ENCODE assay signal across 4 fruit fly cellular contexts in the genomic region with DNA sequence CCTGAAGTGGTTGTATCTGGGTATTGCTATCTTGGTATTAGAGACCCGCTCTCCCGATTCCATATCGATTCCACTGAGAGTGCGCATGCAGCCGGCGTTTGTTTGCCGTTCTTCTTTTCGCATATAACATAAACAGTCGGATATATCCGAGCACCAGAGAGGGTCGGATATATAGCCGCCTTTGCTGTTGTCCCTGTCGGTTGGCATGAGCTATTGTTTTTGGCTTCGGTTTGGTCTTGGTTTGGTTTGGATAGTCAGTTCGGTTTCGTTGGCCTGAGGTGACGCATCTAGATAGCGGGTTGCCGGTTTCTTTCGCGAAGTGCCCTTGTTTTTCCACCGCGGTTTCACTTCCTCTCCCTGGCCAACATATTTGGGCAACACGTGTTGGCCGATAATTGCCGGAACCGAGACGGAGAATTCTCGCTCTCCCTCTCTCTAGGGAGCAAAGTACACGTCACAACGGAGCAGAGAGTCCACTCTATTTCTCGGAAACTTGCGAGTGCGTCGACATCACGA.
A peak's percentile ranks its signal among the peaks of the same experiment; 100 is the strongest.
TF ChIP-seq lines count a peak whose summit lies in the region.

TSS of gene Orct2 (plus strand) at position 255 of the 516 bp plus-strand sequence.

TF ChIP-seq in whole organism, adult, 20 proteins besides CTCF, POLR2A, EP300 and RAD21 (continued from another document):
- TF ChIP-seq cnc (optimal IDR thresholded peaks at IDR 0.05; lab: Kevin White, UChicago): no peak
- TF ChIP-seq tj (GFP tag; optimal IDR thresholded peaks at IDR 0.05; lab: Kevin White, UChicago): peak; percentile 50
- TF ChIP-seq Crg-1 (GFP tag; optimal IDR thresholded peaks at IDR 0.05; lab: Kevin White, UChicago): no peak
TF ChIP-seq in whole organism, adult: peak in this region for 7.

TF ChIP-seq in whole organism, embryonic, 481 proteins besides CTCF, POLR2A, EP300 and RAD21 (continued from another document and continues in another):
- TF ChIP-seq cg (GFP tag; optimal IDR thresholded peaks at IDR 0.05; lab: Kevin White, UChicago): peak; percentile 27
- no peak for TF ChIP-seq CG4854 (GFP tag; optimal IDR thresholded peaks at IDR 0.05; lab: Kevin White, UChicago)
- no peak for TF ChIP-seq Opbp (GFP tag; IDR thresholded peaks at IDR 0.05; lab: Robert Waterston, UW; ENCODE audit: partially characterized antibody)
- peak; percentile 15 for TF ChIP-seq CG15269 (tag; optimal IDR thresholded peaks at IDR 0.05; lab: Kevin White, UChicago)
- peak; percentile 41 to 75 for TF ChIP-seq Trl (optimal IDR thresholded peaks at IDR 0.05; lab: Kevin White, UChicago)
- TF ChIP-seq Trl (GFP tag; optimal IDR thresholded peaks at IDR 0.05; lab: Kevin White, UChicago): peak; percentile 20
- TF ChIP-seq CG6813 (GFP tag; optimal IDR thresholded peaks at IDR 0.05; lab: Kevin White, UChicago): no peak
- TF ChIP-seq CG8089 (GFP tag; optimal IDR thresholded peaks at IDR 0.05; lab: Kevin White, UChicago): no peak
- no peak for TF ChIP-seq MESR4 (GFP tag; optimal IDR thresholded peaks at IDR 0.05; lab: Kevin White, UChicago)
- peak; percentile 31; the same call in 1 of the 3 replicates for TF ChIP-seq zen2 (GFP tag; IDR thresholded peaks at IDR 0.05; lab: Robert Waterston, UW; ENCODE audit: partially characterized antibody)
- no peak for TF ChIP-seq esg (GFP tag; conservative IDR thresholded peaks at IDR 0.05; lab: Robert Waterston, UW)
- no peak for TF ChIP-seq Atf3 (GFP tag; optimal IDR thresholded peaks at IDR 0.05; lab: Kevin White, UChicago)
- TF ChIP-seq Deaf1 (tag; optimal IDR thresholded peaks at IDR 0.05; lab: Kevin White, UChicago): peak; percentile 95
- peak in 1 of 2 experiments; percentile 79 for TF ChIP-seq Eip74EF (GFP tag; optimal IDR thresholded peaks at IDR 0.05; lab: Kevin White, UChicago)
- no peak for TF ChIP-seq pum (GFP tag; optimal IDR thresholded peaks at IDR 0.05; lab: Kevin White, UChicago)
- TF ChIP-seq scrt (GFP tag; optimal IDR thresholded peaks at IDR 0.05; lab: Kevin White, UChicago): peak; percentile 93
- TF ChIP-seq CG14860 (GFP tag; IDR thresholded peaks at IDR 0.05; lab: Robert Waterston, UW; ENCODE audit: partially characterized antibody): no peak
- TF ChIP-seq B-H2 (GFP tag; optimal IDR thresholded peaks at IDR 0.05; lab: Kevin White, UChicago): peak; percentile 37
- TF ChIP-seq CG15073 (GFP tag; optimal IDR thresholded peaks at IDR 0.05; lab: Kevin White, UChicago): no peak
- no peak for TF ChIP-seq toy (GFP tag; IDR thresholded peaks at IDR 0.05; lab: Robert Waterston, UW)
- TF ChIP-seq CG11247 (GFP tag; IDR thresholded peaks at IDR 0.05; lab: Robert Waterston, UW): no peak
- TF ChIP-seq Gsc (GFP tag; IDR thresholded peaks at IDR 0.05; lab: Robert Waterston, UW): no peak
- peak; percentile 56 for TF ChIP-seq CG5180 (GFP tag; optimal IDR thresholded peaks at IDR 0.05; lab: Kevin White, UChicago)
- peak; percentile 77; the same call in 1 of the 3 replicates for TF ChIP-seq CG34422 (GFP tag; IDR thresholded peaks at IDR 0.05; lab: Robert Waterston, UW)
- TF ChIP-seq Meics (GFP tag; optimal IDR thresholded peaks at IDR 0.05; lab: Kevin White, UChicago): peak; percentile 17
- TF ChIP-seq zfh1 (GFP tag; IDR thresholded peaks at IDR 0.05; lab: Robert Waterston, UW): peak; percentile 55; the same call in 2 of the 3 replicates
- TF ChIP-seq Lhr (GFP tag; optimal IDR thresholded peaks at IDR 0.05; lab: Kevin White, UChicago): no peak
- no peak for TF ChIP-seq salm (tag; optimal IDR thresholded peaks at IDR 0.05; lab: Kevin White, UChicago)
- no peak for TF ChIP-seq CG31224 (GFP tag; IDR thresholded peaks at IDR 0.05; lab: Robert Waterston, UW)
- no peak for TF ChIP-seq CG1024 (GFP tag; IDR thresholded peaks at IDR 0.05; lab: Robert Waterston, UW)
- no peak for TF ChIP-seq ro (GFP tag; IDR thresholded peaks at IDR 0.05; lab: Robert Waterston, UW)
- peak; percentile 69 for TF ChIP-seq BtbVII (GFP tag; optimal IDR thresholded peaks at IDR 0.05; lab: Kevin White, UChicago)
- peak; percentile 79 for TF ChIP-seq gsb-n (tag; optimal IDR thresholded peaks at IDR 0.05; lab: Kevin White, UChicago)
- TF ChIP-seq HHEX (GFP tag; optimal IDR thresholded peaks at IDR 0.05; lab: Kevin White, UChicago): peak; percentile 25
- TF ChIP-seq Scr (GFP tag; IDR thresholded peaks at IDR 0.05; lab: Robert Waterston, UW; ENCODE audit: partially characterized antibody): peak; percentile 29; the same call in 1 of the 2 replicates
- TF ChIP-seq CHES-1-like (GFP tag; optimal IDR thresholded peaks at IDR 0.05; lab: Kevin White, UChicago): peak; percentile 9
- TF ChIP-seq gsb (GFP tag; IDR thresholded peaks at IDR 0.05; lab: Robert Waterston, UW): no peak
- TF ChIP-seq CG18619 (GFP tag; optimal IDR thresholded peaks at IDR 0.05; lab: Kevin White, UChicago): no peak
- peak in 1 of 3 experiments; percentile 4 for TF ChIP-seq Stat92E (GFP tag; optimal IDR thresholded peaks at IDR 0.05; lab: Kevin White, UChicago)

TF ChIP-seq in whole organism, prepupa, 60 proteins besides CTCF, POLR2A, EP300 and RAD21 (continued from another document):
- peak; percentile 34 for TF ChIP-seq Lpt (GFP tag; optimal IDR thresholded peaks at IDR 0.05; lab: Kevin White, UChicago)
- peak; percentile 74 for TF ChIP-seq fkh (GFP tag; optimal IDR thresholded peaks at IDR 0.05; lab: Kevin White, UChicago)
- no peak for TF ChIP-seq CG31627 (GFP tag; optimal IDR thresholded peaks at IDR 0.05; lab: Kevin White, UChicago)
- TF ChIP-seq Eip75B (GFP tag; optimal IDR thresholded peaks at IDR 0.05; lab: Kevin White, UChicago): peak; percentile 38
- TF ChIP-seq lz (GFP tag; optimal IDR thresholded peaks at IDR 0.05; lab: Kevin White, UChicago): no peak
- TF ChIP-seq cyc (GFP tag; optimal IDR thresholded peaks at IDR 0.05; lab: Kevin White, UChicago): no peak
- no peak for TF ChIP-seq Ets96B (tag; optimal IDR thresholded peaks at IDR 0.05; lab: Kevin White, UChicago)
- no peak for TF ChIP-seq salr (GFP tag; optimal IDR thresholded peaks at IDR 0.05; lab: Kevin White, UChicago)
- TF ChIP-seq Sox102F (GFP tag; optimal IDR thresholded peaks at IDR 0.05; lab: Kevin White, UChicago): peak; percentile 30
- no peak for TF ChIP-seq achi (GFP tag; optimal IDR thresholded peaks at IDR 0.05; lab: Kevin White, UChicago)
- no peak for TF ChIP-seq topi (GFP tag; optimal IDR thresholded peaks at IDR 0.05; lab: Kevin White, UChicago)
- TF ChIP-seq Sox15 (GFP tag; optimal IDR thresholded peaks at IDR 0.05; lab: Kevin White, UChicago): no peak
- TF ChIP-seq Eip93F (GFP tag; optimal IDR thresholded peaks at IDR 0.05; lab: Kevin White, UChicago): no peak
- peak; percentile 2 for TF ChIP-seq CG10669 (GFP tag; optimal IDR thresholded peaks at IDR 0.05; lab: Kevin White, UChicago)
- peak; percentile 42 for TF ChIP-seq svp (GFP tag; lab: Kevin White, UChicago)
- TF ChIP-seq CG11294 (GFP tag; IDR thresholded peaks at IDR 0.05; lab: Robert Waterston, UW): 0 out of 2 replicates have a peak, but pooled peaks have one; percentile 15
- no peak for TF ChIP-seq Hr39 (GFP tag; optimal IDR thresholded peaks at IDR 0.05; lab: Kevin White, UChicago)
- peak; percentile 47 for TF ChIP-seq CG16779 (tag; optimal IDR thresholded peaks at IDR 0.05; lab: Kevin White, UChicago)
- peak; percentile 39 for TF ChIP-seq CG6808 (GFP tag; optimal IDR thresholded peaks at IDR 0.05; lab: Kevin White, UChicago)
- TF ChIP-seq dac (GFP tag; optimal IDR thresholded peaks at IDR 0.05; lab: Kevin White, UChicago): no peak
- peak; percentile 10 for TF ChIP-seq spab (GFP tag; optimal IDR thresholded peaks at IDR 0.05; lab: Kevin White, UChicago)
- no peak for TF ChIP-seq esn (GFP tag; optimal IDR thresholded peaks at IDR 0.05; lab: Kevin White, UChicago)
- TF ChIP-seq CG4318 (GFP tag; optimal IDR thresholded peaks at IDR 0.05; lab: Kevin White, UChicago): no peak
- peak; percentile 8 for TF ChIP-seq net (GFP tag; optimal IDR thresholded peaks at IDR 0.05; lab: Kevin White, UChicago)
- TF ChIP-seq Hr38 (GFP tag; optimal IDR thresholded peaks at IDR 0.05; lab: Kevin White, UChicago): no peak
- peak; percentile 25; the same call in 1 of the 2 replicates for TF ChIP-seq CG15336 (GFP tag; IDR thresholded peaks at IDR 0.05; lab: Robert Waterston, UW)
- no peak for TF ChIP-seq CG8632 (GFP tag; optimal IDR thresholded peaks at IDR 0.05; lab: Kevin White, UChicago)
- TF ChIP-seq OdsH (GFP tag; optimal IDR thresholded peaks at IDR 0.05; lab: Kevin White, UChicago): no peak
- TF ChIP-seq CG8119 (GFP tag; IDR thresholded peaks at IDR 0.05; lab: Robert Waterston, UW): peak; percentile 51; the same call in 1 of the 3 replicates
- TF ChIP-seq Met (GFP tag; optimal IDR thresholded peaks at IDR 0.05; lab: Kevin White, UChicago): peak; percentile 41
- no peak for TF ChIP-seq CG3032 (tag; optimal IDR thresholded peaks at IDR 0.05; lab: Kevin White, UChicago)
- TF ChIP-seq fd59A (GFP tag; optimal IDR thresholded peaks at IDR 0.05; lab: Kevin White, UChicago): no peak
- TF ChIP-seq Gug (GFP tag; IDR thresholded peaks at IDR 0.05; lab: Robert Waterston, UW): no peak
- TF ChIP-seq pdm3 (GFP tag; optimal IDR thresholded peaks at IDR 0.05; lab: Kevin White, UChicago): no peak
- TF ChIP-seq vri (GFP tag; optimal IDR thresholded peaks at IDR 0.05; lab: Kevin White, UChicago): peak; percentile 37
- TF ChIP-seq Ets21C (GFP tag; optimal IDR thresholded peaks at IDR 0.05; lab: Kevin White, UChicago): no peak
- TF ChIP-seq Hr4 (GFP tag; optimal IDR thresholded peaks at IDR 0.05; lab: Kevin White, UChicago): no peak
- TF ChIP-seq CG6163 (GFP tag; IDR thresholded peaks at IDR 0.05; lab: Robert Waterston, UW): peak; percentile 25; the same call in 1 of the 3 replicates
- peak; percentile 24 to 33 for TF ChIP-seq ss (GFP tag; optimal IDR thresholded peaks at IDR 0.05; lab: Kevin White, UChicago)
- TF ChIP-seq CG11762 (GFP tag; optimal IDR thresholded peaks at IDR 0.05; lab: Kevin White, UChicago; ENCODE audit: insufficient read depth): no peak
- TF ChIP-seq acj6 (GFP tag; optimal IDR thresholded peaks at IDR 0.05; lab: Kevin White, UChicago): no peak
- TF ChIP-seq eg (GFP tag; IDR thresholded peaks at IDR 0.05; lab: Robert Waterston, UW): peak; percentile 28; the same call in 2 of the 3 replicates

TF ChIP-seq in whole organism, wandering third instar larva, 38 proteins besides CTCF, POLR2A, EP300 and RAD21 (continued from another document):
- TF ChIP-seq OdsH (GFP tag; optimal IDR thresholded peaks at IDR 0.05; lab: Kevin White, UChicago): no peak
- peak; percentile 12 for TF ChIP-seq rgr (GFP tag; optimal IDR thresholded peaks at IDR 0.05; lab: Kevin White, UChicago)
- peak; percentile 45 for TF ChIP-seq psq (GFP tag; optimal IDR thresholded peaks at IDR 0.05; lab: Kevin White, UChicago)
- no peak for TF ChIP-seq brk (GFP tag; optimal IDR thresholded peaks at IDR 0.05; lab: Kevin White, UChicago)
- TF ChIP-seq Mio (GFP tag; optimal IDR thresholded peaks at IDR 0.05; lab: Kevin White, UChicago): no peak
- no peak for TF ChIP-seq N (GFP tag; optimal IDR thresholded peaks at IDR 0.05; lab: Kevin White, UChicago)
- no peak for TF ChIP-seq lola (GFP tag; optimal IDR thresholded peaks at IDR 0.05; lab: Kevin White, UChicago)
- peak; percentile 6 to 11 for TF ChIP-seq dl (GFP tag; optimal IDR thresholded peaks at IDR 0.05; lab: Kevin White, UChicago; ENCODE audit: insufficient read depth in 1 of 2, partially characterized antibody in 2 of 2)
- peak; percentile 55 for TF ChIP-seq Dif (GFP tag; optimal IDR thresholded peaks at IDR 0.05; lab: Kevin White, UChicago; ENCODE audit: partially characterized antibody)
- TF ChIP-seq usp (GFP tag; optimal IDR thresholded peaks at IDR 0.05; lab: Kevin White, UChicago): no peak
- TF ChIP-seq dmrt93B (GFP tag; optimal IDR thresholded peaks at IDR 0.05; lab: Kevin White, UChicago): no peak
- TF ChIP-seq Hnf4 (GFP tag; optimal IDR thresholded peaks at IDR 0.05; lab: Kevin White, UChicago): peak; percentile 74
- TF ChIP-seq Abd-B (GFP tag; optimal IDR thresholded peaks at IDR 0.05; lab: Kevin White, UChicago): no peak
- no peak for TF ChIP-seq ey (GFP tag; optimal IDR thresholded peaks at IDR 0.05; lab: Kevin White, UChicago)
- TF ChIP-seq GATAd (GFP tag; optimal IDR thresholded peaks at IDR 0.05; lab: Kevin White, UChicago): no peak
- peak; percentile 37 for TF ChIP-seq h (GFP tag; optimal IDR thresholded peaks at IDR 0.05; lab: Kevin White, UChicago)
